Worm (Caenorhabditis elegans) whole organism, late embryonic: ENCODE measurements around the gene syf-3.

Source experiments
- ama-1 ChIP-seq: fragments of 150-350 bp; optimal IDR thresholded peaks from 2 replicates; lab custom pipeline; 2014
- ceh-22 ChIP-seq: sonication (generic microtip); optimal IDR thresholded peaks from 2 replicates; lab custom pipeline; 2017; ENCODE audit warnings: missing biosample characterization, missing genetic modification characterization
- ceh-24 ChIP-seq: sonication (generic microtip); optimal IDR thresholded peaks from 2 replicates; lab custom pipeline; 2016; ENCODE audit warnings: mild to moderate bottlenecking, missing genetic modification characterization, missing compliant biosample characterization
- ceh-30 ChIP-seq: fragments of 150-350 bp; optimal IDR thresholded peaks from 2 replicates; lab custom pipeline; 2014; ENCODE audit warnings: missing biosample characterization, missing genetic modification characterization
- ceh-34 ChIP-seq: sonication (generic microtip); optimal IDR thresholded peaks from 2 replicates; lab custom pipeline; 2016; ENCODE audit warnings: mild to moderate bottlenecking, missing genetic modification characterization, missing compliant biosample characterization
- ceh-6 ChIP-seq: fragments of 200-800 bp; sonication (Bioruptor generic); optimal IDR thresholded peaks from 2 replicates; lab custom pipeline; 2018; ENCODE audit warnings: mild to moderate bottlenecking, missing genetic modification characterization, missing compliant biosample characterization
- dmd-4 ChIP-seq: sonication (generic microtip); optimal IDR thresholded peaks from 2 replicates; lab custom pipeline; 2016; ENCODE audit warnings: borderline replicate concordance, missing genetic modification characterization, missing compliant biosample characterization
- dve-1 ChIP-seq: sonication (generic microtip); optimal IDR thresholded peaks from 2 replicates; lab custom pipeline; 2017; ENCODE audit warnings: antibody characterized with exemption, mild to moderate bottlenecking, missing genetic modification characterization, missing compliant biosample characterization
- eyg-1 ChIP-seq: sonication (generic microtip); optimal IDR thresholded peaks from 2 replicates; lab custom pipeline; 2016; ENCODE audit warnings: missing genotype, missing genetic modification characterization, missing compliant biosample characterization
- fax-1 ChIP-seq: sonication (generic microtip); optimal IDR thresholded peaks from 2 replicates; lab custom pipeline; 2016; ENCODE audit warnings: missing genotype, missing genetic modification characterization, missing compliant biosample characterization
- fkh-6 ChIP-seq: sonication (generic microtip); optimal IDR thresholded peaks from 2 replicates; lab custom pipeline; 2016; ENCODE audit warnings: missing genetic modification characterization, missing compliant biosample characterization
- madf-2 ChIP-seq: sonication (generic microtip); optimal IDR thresholded peaks from 2 replicates; lab custom pipeline; 2017; ENCODE audit warnings: missing genetic modification characterization, missing compliant biosample characterization
- nhr-11 ChIP-seq: fragments of 150-350 bp; optimal IDR thresholded peaks from 2 replicates; lab custom pipeline; 2014; ENCODE audit warnings: missing biosample characterization, missing genetic modification characterization
- npax-4 ChIP-seq: sonication (generic microtip); optimal IDR thresholded peaks from 2 replicates; lab custom pipeline; 2016; ENCODE audit warnings: missing genetic modification characterization, missing compliant biosample characterization
- pax-1 ChIP-seq: fragments of 150-350 bp; optimal IDR thresholded peaks from 2 replicates; lab custom pipeline; 2014; ENCODE audit warnings: missing biosample characterization, missing genetic modification characterization
- rnt-1 ChIP-seq: sonication (generic microtip); optimal IDR thresholded peaks from 2 replicates; lab custom pipeline; 2016; ENCODE audit warnings: missing genetic modification characterization, missing compliant biosample characterization
- sox-2 ChIP-seq: fragments of 200-800 bp; sonication (Bioruptor generic); IDR thresholded peaks from 2 replicates; pipeline ENCODE4 v1.3.6; 2022; ENCODE audit warnings: missing genetic modification reagents, missing genetic modification characterization, missing compliant biosample characterization
- syd-9 ChIP-seq: sonication (generic microtip); optimal IDR thresholded peaks from 2 replicates; lab custom pipeline; 2016; ENCODE audit warnings: mild to moderate bottlenecking, missing genetic modification characterization, moderate library complexity, missing compliant biosample characterization
- unc-42 ChIP-seq: sonication (generic microtip); optimal IDR thresholded peaks from 2 replicates; lab custom pipeline; 2016; ENCODE audit warnings: missing genotype, missing genetic modification characterization, missing compliant biosample characterization
- ztf-16 ChIP-seq: sonication (generic microtip); optimal IDR thresholded peaks from 2 replicates; lab custom pipeline; 2017; ENCODE audit warnings: missing genetic modification characterization, missing compliant biosample characterization

syf-3 gene

ce11 chrV:5991490-5992069, 51.8 kb downstream of the syf-3 start (continued):
- peak; percentile 80 for TF ChIP-seq unc-42 (tag; lab: Kevin White, UChicago)
- no peak for TF ChIP-seq ceh-24 (tag; lab: Kevin White, UChicago)
- TF ChIP-seq ceh-22 (tag; lab: Kevin White, UChicago) = no peak
- TF ChIP-seq npax-4 (tag; lab: Kevin White, UChicago) = no peak
- no peak for TF ChIP-seq eyg-1 (tag; lab: Kevin White, UChicago)
- no peak for TF ChIP-seq nhr-11 (tag; lab: Kevin White, UChicago)
- peak; percentile 54 for TF ChIP-seq rnt-1
- no peak for TF ChIP-seq ztf-16 (tag; lab: Kevin White, UChicago)
- TF ChIP-seq dve-1 (tag; lab: Kevin White, UChicago) = no peak
- TF ChIP-seq pax-1 = no peak
- TF ChIP-seq ama-1 = no peak
- no peak for TF ChIP-seq dmd-4 (tag; lab: Kevin White, UChicago)
- no peak for TF ChIP-seq madf-2 (tag; lab: Kevin White, UChicago)
- no peak for TF ChIP-seq ceh-30
- TF ChIP-seq ceh-34 (tag; lab: Kevin White, UChicago) = peak; percentile 69
- no peak for TF ChIP-seq fkh-6
- TF ChIP-seq fax-1 (tag; lab: Kevin White, UChicago) = no peak
- no peak for TF ChIP-seq ceh-6
- TF ChIP-seq sox-2 (GFP tag; lab: Robert Waterston, UW) = no peak
- TF ChIP-seq syd-9 (tag; lab: Kevin White, UChicago) = peak; percentile 41
